Worm (Caenorhabditis elegans) whole organism, early embryonic: ENCODE results near the gene fbxa-19.

Experiments used
- B0310.2 ChIP-seq: sonication (generic microtip); optimal IDR thresholded peaks from 2 replicates; lab custom pipeline; 2016; ENCODE audit warnings: mild to moderate bottlenecking, missing genetic modification characterization, missing compliant biosample characterization
- F13C5.2 ChIP-seq: sonication (generic microtip); optimal IDR thresholded peaks from 2 replicates; lab custom pipeline; 2017; ENCODE audit warnings: mild to moderate bottlenecking, missing genetic modification characterization, inconsistent platforms, missing compliant biosample characterization
- aly-1 ChIP-seq: sonication (generic microtip); optimal IDR thresholded peaks from 2 replicates; lab custom pipeline; 2016; ENCODE audit warnings: missing genetic modification characterization, missing compliant biosample characterization
- ama-1 ChIP-seq: fragments of 150-350 bp; optimal IDR thresholded peaks from 2 replicates; lab custom pipeline; 2014
- ceh-13 ChIP-seq: fragments of 200-800 bp; sonication (Bioruptor generic); optimal IDR thresholded peaks from 2 replicates; lab custom pipeline; 2018; ENCODE audit warnings: mild to moderate bottlenecking, missing genetic modification characterization, missing compliant biosample characterization
- ceh-36 ChIP-seq: sonication (generic microtip); optimal IDR thresholded peaks from 2 replicates; lab custom pipeline; 2016; ENCODE audit warnings: missing genetic modification characterization, inconsistent platforms, missing compliant biosample characterization
- ets-7 ChIP-seq: sonication (generic microtip); optimal IDR thresholded peaks from 2 replicates; lab custom pipeline; 2016; ENCODE audit warnings: missing genotype, missing genetic modification characterization, missing compliant biosample characterization
- flt-1 ChIP-seq: fragments of 200-800 bp; sonication (Bioruptor generic); IDR thresholded peaks from 2 replicates; pipeline ENCODE4 v1.3.6; 2022; ENCODE audit warnings: missing genetic modification characterization, missing compliant biosample characterization
- hmbx-1 ChIP-seq: sonication (generic microtip); optimal IDR thresholded peaks from 2 replicates; lab custom pipeline; 2016; ENCODE audit warnings: mild to moderate bottlenecking, missing genetic modification characterization, missing compliant biosample characterization
- hmg-4 ChIP-seq: fragments of 200-800 bp; sonication (Bioruptor generic); optimal IDR thresholded peaks from 2 replicates; lab custom pipeline; 2018; ENCODE audit warnings: mild to moderate bottlenecking, missing genetic modification characterization, missing compliant biosample characterization
- hnd-1 ChIP-seq: sonication (generic microtip); optimal IDR thresholded peaks from 2 replicates; lab custom pipeline; 2016; ENCODE audit warnings: missing genetic modification characterization, missing compliant biosample characterization
- pes-1 ChIP-seq: fragments of 200-800 bp; sonication (Bioruptor generic); IDR thresholded peaks from 2 replicates; pipeline ENCODE4 v1.3.6; 2022; ENCODE audit warnings: missing genetic modification reagents, missing genetic modification characterization, missing compliant biosample characterization
- scrt-1 ChIP-seq: fragments of 200-800 bp; sonication (Bioruptor generic); IDR thresholded peaks from 2 replicates; pipeline ENCODE4 v1.3.6; 2022; ENCODE audit warnings: missing genetic modification characterization, missing compliant biosample characterization
- sea-1 ChIP-seq: fragments of 200-800 bp; sonication (Bioruptor generic); conservative IDR thresholded peaks from 2 replicates; pipeline ENCODE4 v1.3.6; 2022; ENCODE audit warnings: missing genetic modification characterization, missing compliant biosample characterization
- tbx-11 ChIP-seq: fragments of 200-800 bp; sonication (Bioruptor generic); IDR thresholded peaks from 2 replicates; pipeline ENCODE4 v1.3.6; 2022; ENCODE audit warnings: missing genetic modification characterization, missing compliant biosample characterization
- tbx-37 ChIP-seq: fragments of 200-800 bp; sonication (Bioruptor generic); conservative IDR thresholded peaks from 2 replicates; pipeline ENCODE4 v1.3.6; 2022; ENCODE audit warnings: missing genetic modification reagents, missing genetic modification characterization, missing compliant biosample characterization
- tra-4 ChIP-seq: sonication (generic microtip); optimal IDR thresholded peaks from 2 replicates; lab custom pipeline; 2017; ENCODE audit warnings: missing genetic modification characterization, missing compliant biosample characterization

fbxa-19 gene

DNA sequence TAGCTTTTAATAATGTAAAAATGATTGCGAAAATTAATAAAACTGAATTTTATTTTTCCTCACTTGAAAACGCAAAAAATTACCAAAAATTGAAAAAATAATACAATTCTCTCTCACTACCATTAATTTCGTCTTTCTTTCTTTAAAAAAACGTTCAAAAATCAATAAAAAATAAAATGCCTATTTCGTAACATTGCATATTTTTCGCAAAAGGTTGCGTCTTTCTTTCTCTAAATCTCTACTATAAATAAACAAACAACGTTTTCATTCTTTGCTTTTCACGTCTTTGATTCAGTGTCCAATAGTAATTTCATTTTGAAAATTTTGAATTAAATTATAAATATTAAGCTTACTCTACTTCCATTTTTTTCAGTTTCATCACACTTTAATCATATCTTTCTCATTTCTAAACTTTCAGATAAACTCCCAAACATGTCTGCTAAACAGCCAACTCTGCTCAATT, 30.6 kb upstream of the fbxa-19 start, which contains the start of gene fbxa-37:
Gene fbxa-37, plus strand, starts transcription at position 413 of the 463 bp plus-strand sequence.
- TF ChIP-seq sea-1 (GFP tag; lab: Robert Waterston, UW) (no peak), ama-1 (lab: Kevin White, UChicago) (no peak), pes-1 (GFP tag; lab: Robert Waterston, UW) (no peak), tra-4 (tag; lab: Kevin White, UChicago) (no peak), F13C5.2 (tag; lab: Kevin White, UChicago) (no peak), hmbx-1 (tag; lab: Kevin White, UChicago) (no peak), tbx-11 (GFP tag; lab: Robert Waterston, UW) (no peak), flt-1 (no peak), ceh-36 (no peak), aly-1 (tag; lab: Kevin White, UChicago) (no peak), B0310.2 (tag; lab: Kevin White, UChicago) (no peak), tbx-37 (no peak)

DNA sequence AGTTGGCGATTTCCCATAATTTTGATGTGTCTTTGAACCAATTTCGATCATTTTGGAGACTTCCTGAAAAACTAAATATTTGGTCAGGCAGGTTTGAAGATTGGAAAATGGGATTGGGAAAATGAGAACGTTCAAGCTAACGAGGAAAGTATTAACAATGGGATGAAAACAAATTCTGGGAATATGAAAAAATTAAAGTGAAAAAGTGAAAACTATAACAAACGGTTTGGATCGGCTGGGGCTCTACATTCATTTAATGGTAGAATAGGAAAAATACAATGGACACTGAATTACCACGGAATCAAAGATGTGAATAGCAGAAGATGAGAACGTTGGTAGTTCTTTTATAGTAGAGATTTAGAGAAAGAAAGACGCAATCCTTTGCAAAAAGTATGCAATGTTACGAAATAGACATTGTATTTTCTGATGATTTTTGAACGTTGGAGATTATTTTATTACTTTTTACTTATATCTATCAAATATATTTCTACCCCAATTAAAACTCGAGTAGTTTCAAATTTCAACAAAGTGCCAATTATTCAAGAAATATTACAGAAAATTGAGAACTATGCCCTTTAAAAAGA, 26.6 kb upstream of the fbxa-19 start, which contains the start of gene fbxa-50:
Gene fbxa-50, minus strand, starts transcription at position 51 of the 584 bp plus-strand sequence.
- no peak for TF ChIP-seq ets-7 (tag; lab: Kevin White, UChicago)
- no peak for TF ChIP-seq aly-1 (tag; lab: Kevin White, UChicago)
- no peak for TF ChIP-seq ceh-13 (GFP tag; lab: Kevin White, UChicago)

DNA sequence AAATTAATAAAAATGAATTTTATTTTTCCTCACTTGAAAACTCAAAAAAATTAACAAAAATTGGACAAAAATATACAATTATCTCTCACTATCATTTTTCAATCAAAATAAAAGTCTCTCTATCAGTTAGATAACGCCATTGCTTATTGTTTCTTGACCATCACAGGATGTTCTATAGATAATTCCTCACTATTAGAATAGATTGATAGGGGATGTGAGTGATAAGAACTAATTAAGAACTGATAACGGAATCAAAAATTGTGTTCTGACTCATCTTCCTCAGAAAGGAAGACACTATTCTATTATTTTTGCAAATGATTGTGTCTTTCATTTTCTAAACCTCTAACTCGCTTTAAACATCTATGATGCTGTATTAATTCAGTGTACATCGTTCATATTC, 26.1 kb upstream of the fbxa-19 start:
- TF ChIP-seq sea-1 (GFP tag; lab: Robert Waterston, UW) (no peak), tbx-37 (no peak), hmbx-1 (tag; lab: Kevin White, UChicago) (no peak), ets-7 (tag; lab: Kevin White, UChicago) (no peak)

DNA sequence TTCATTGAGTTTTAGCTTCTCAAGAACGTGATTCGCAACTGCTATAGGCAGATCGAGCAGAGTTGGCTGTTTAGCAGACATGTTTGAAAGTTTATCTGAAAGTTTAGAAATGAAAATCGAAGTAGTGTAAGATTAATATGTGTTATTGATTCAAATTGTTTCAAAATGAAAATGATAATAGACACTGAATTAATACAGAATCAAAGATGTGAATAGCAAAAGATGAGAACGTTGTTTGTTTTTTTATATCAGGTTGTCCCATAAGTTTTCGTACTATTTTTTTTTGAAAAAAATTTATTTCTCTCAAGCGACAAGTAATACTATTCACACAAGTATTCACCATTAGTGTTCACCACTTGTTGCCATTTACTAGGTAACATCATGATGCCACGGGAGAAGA, 22.1 kb upstream of the fbxa-19 start, which contains the start of gene fbxa-36:
Gene fbxa-36, minus strand, starts transcription at position 101 of the 400 bp plus-strand sequence.
- TF ChIP-seq hmbx-1 (tag; lab: Kevin White, UChicago) = no peak
- no peak for TF ChIP-seq pes-1 (GFP tag; lab: Robert Waterston, UW)
- TF ChIP-seq ceh-36 = no peak
- no peak for TF ChIP-seq F13C5.2 (tag; lab: Kevin White, UChicago)
- TF ChIP-seq ceh-13 (GFP tag; lab: Kevin White, UChicago) = no peak
- no peak for TF ChIP-seq aly-1 (tag; lab: Kevin White, UChicago)
- TF ChIP-seq tbx-37 = no peak
- no peak for TF ChIP-seq hmg-4
- TF ChIP-seq hnd-1 (tag; lab: Kevin White, UChicago) = no peak
- no peak for TF ChIP-seq sea-1 (GFP tag; lab: Robert Waterston, UW)
- TF ChIP-seq B0310.2 (tag; lab: Kevin White, UChicago) = no peak
- TF ChIP-seq scrt-1 (GFP tag; lab: Robert Waterston, UW) = no peak
- TF ChIP-seq tra-4 (tag; lab: Kevin White, UChicago) = no peak
- no peak for TF ChIP-seq tbx-11 (GFP tag; lab: Robert Waterston, UW)
- TF ChIP-seq ets-7 (tag; lab: Kevin White, UChicago) = no peak
- no peak for TF ChIP-seq flt-1
- no peak for TF ChIP-seq ama-1 (lab: Kevin White, UChicago)

DNA sequence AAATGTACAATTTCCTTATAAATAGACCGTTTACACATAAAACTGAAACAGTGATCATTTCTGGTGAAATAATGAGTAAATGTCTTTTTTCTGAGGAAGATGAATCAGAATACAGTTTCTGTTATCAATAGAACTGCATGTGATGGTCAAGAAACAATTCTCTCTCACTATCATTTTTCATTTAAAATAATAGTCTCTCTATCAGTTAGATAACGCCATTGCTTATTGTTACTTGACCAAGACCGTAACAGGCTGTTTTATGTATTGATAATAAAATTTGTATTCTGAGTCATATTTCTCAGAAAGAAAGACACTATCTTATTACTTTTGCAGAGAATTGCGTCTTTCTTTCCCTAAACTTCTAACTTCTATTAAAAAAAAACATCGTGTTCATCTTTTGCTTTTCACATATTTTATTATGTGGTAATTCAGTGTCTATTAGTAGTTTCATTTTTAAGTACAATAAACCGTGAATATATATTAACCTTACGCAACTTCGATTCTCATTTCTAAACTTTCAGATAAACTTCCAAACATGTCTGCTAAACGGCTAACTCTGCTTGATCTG, 20.0 kb upstream of the fbxa-19 start, which contains the start of gene fbxa-35:
Gene fbxa-35, plus strand, starts transcription at position 518 of the 568 bp plus-strand sequence.
- TF ChIP-seq B0310.2 (tag; lab: Kevin White, UChicago) (no peak), tra-4 (tag; lab: Kevin White, UChicago) (no peak), hnd-1 (tag; lab: Kevin White, UChicago) (no peak), tbx-37 (no peak)

DNA sequence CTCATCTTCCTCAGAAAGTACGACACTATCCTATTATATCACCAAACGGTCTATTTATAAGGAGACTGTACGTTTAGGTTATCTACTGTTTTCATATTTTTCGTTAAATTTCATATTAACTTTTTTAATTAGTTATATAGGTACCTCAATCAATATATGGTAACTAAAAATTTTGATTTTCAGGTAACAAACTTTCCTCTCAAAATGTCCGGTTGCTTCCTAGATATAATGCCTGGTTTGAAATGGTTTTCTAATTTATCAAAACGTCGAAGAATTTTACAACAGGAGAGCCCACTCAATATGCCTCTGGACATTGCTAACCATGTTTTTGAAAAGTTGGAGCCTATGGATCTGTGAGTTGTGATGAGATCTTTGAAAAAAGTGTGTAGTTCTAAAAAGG, 17.6 kb upstream of the fbxa-19 start, which contains the start of gene fbxa-28:
Gene fbxa-28, plus strand, starts transcription at position 301 of the 400 bp plus-strand sequence.
- no peak for TF ChIP-seq scrt-1 (GFP tag; lab: Robert Waterston, UW)
- TF ChIP-seq pes-1 (GFP tag; lab: Robert Waterston, UW) = no peak
- TF ChIP-seq ceh-13 (GFP tag; lab: Kevin White, UChicago) = no peak
- TF ChIP-seq F13C5.2 (tag; lab: Kevin White, UChicago) = no peak

DNA sequence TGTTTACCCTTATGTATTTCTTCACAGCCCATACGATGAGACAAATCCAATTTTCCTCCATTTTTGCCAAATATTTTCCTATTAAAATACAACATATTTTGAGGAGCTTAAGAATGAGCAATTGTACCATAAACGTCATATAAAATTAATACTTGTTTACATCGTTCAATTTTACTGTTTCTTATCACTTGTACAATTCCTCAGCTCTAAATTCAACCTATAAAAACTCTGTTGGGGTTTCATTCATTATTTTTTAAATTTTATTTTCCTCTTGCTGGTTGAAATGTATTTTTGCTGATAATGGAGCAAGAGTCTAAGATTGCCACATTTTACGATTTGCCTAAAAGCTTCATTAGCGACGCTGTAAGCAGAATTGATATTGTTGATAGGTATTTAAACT, 11.8 kb upstream of the fbxa-19 start, which contains the start of gene fbxa-75:
Gene fbxa-75, plus strand, starts transcription at position 301 of the 400 bp plus-strand sequence.
- no peak for TF ChIP-seq F13C5.2 (tag; lab: Kevin White, UChicago)
- TF ChIP-seq hmbx-1 (tag; lab: Kevin White, UChicago) = no peak

DNA sequence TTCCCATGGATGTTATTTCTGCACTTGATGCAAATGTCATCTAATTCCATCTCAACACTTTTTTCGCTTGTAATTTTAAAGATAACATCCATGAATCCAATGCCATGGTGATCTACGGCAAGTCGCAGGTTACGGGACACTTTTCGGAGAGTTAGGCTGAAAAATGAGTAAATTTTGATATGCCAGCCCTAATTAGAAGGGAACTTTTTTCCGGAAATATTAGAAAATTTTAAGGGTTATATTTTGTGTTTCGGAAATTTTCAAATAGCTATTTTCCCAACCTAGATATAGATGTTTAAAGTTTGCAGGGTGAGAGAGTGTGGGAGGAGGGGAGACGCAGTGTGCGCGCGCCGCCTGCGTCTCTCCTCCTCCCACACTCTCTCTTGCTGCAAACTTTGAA, 7.9 kb upstream of the fbxa-19 start:
- TF ChIP-seq pes-1 (GFP tag; lab: Robert Waterston, UW) (no peak), ets-7 (tag; lab: Kevin White, UChicago) (no peak)
